Fruit fly (Drosophila melanogaster) whole organism, embryonic: ENCODE results near the gene CG9300.

Experiments
- Ada2b ChIP-seq: fragments of 200-800 bp; sonication (Bioruptor generic); IDR thresholded peaks from 2 replicates; pipeline ENCODE4 v1.3.6; 2022; ENCODE audit warnings: missing biosample characterization, missing genetic modification characterization
- CG1024 ChIP-seq: fragments of 200-800 bp; sonication (Bioruptor generic); IDR thresholded peaks from 2 replicates; pipeline ENCODE4 v1.3.6; 2022; ENCODE audit warnings: missing biosample characterization, missing genetic modification characterization
- CG10462 ChIP-seq: fragments of 200-800 bp; sonication (Bioruptor generic); optimal IDR thresholded peaks from 2 replicates; lab custom pipeline; 2016; ENCODE audit warnings: missing biosample characterization, missing genetic modification characterization
- CG11504 ChIP-seq: fragments of 200-800 bp; sonication (Bioruptor generic); optimal IDR thresholded peaks from 3 replicates; lab custom pipeline; 2019; ENCODE audit warnings: missing biosample characterization, mild to moderate bottlenecking, missing genetic modification characterization, moderate library complexity
- CG11723 ChIP-seq: fragments of 200-800 bp; sonication (Bioruptor generic); optimal IDR thresholded peaks from 2 replicates; lab custom pipeline; 2017; ENCODE audit warnings: missing biosample characterization, mild to moderate bottlenecking, missing genetic modification characterization
- CG12104 ChIP-seq: fragments of 200-800 bp; sonication (Bioruptor generic); optimal IDR thresholded peaks from 3 replicates; lab custom pipeline; 2016; ENCODE audit warnings: missing biosample characterization, missing genetic modification characterization
- CG1529 ChIP-seq: fragments of 200-800 bp; sonication (Bioruptor generic); optimal IDR thresholded peaks from 3 replicates; lab custom pipeline; 2018; ENCODE audit warnings: missing biosample characterization, missing genetic modification characterization
- CG32532 ChIP-seq: fragments of 200-800 bp; sonication (Bioruptor generic); IDR thresholded peaks from 2 replicates; pipeline ENCODE4 v1.3.6; 2022; ENCODE audit warnings: missing biosample characterization, missing genetic modification characterization
- CG4424 ChIP-seq: fragments of 200-800 bp; sonication (Bioruptor generic); optimal IDR thresholded peaks from 3 replicates; lab custom pipeline; 2016; ENCODE audit warnings: missing biosample characterization, missing genetic modification characterization
- CG6254 ChIP-seq: fragments of 200-800 bp; sonication (Bioruptor generic); optimal IDR thresholded peaks from 3 replicates; lab custom pipeline; 2017; ENCODE audit warnings: mild to moderate bottlenecking, missing biosample characterization, missing genetic modification reagents, missing genetic modification characterization
- CG6854 ChIP-seq: fragments of 200-800 bp; sonication (Bioruptor generic); optimal IDR thresholded peaks from 3 replicates; lab custom pipeline; 2017; ENCODE audit warnings: missing biosample characterization, mild to moderate bottlenecking, missing genetic modification characterization
- CG7372 ChIP-seq: fragments of 200-800 bp; sonication (Bioruptor generic); IDR thresholded peaks from 2 replicates; pipeline ENCODE4 v1.3.6; 2022; ENCODE audit warnings: missing biosample characterization, missing genetic modification characterization
- CG7556 ChIP-seq: fragments of 200-800 bp; sonication (Bioruptor generic); optimal IDR thresholded peaks from 2 replicates; lab custom pipeline; 2017; ENCODE audit warnings: missing biosample characterization, mild to moderate bottlenecking, missing genetic modification characterization
- CG7839 ChIP-seq: fragments of 200-800 bp; sonication (Bioruptor generic); optimal IDR thresholded peaks from 3 replicates; lab custom pipeline; 2018; ENCODE audit warnings: missing biosample characterization, mild to moderate bottlenecking, missing genetic modification characterization, moderate library complexity
- CG8089 ChIP-seq: fragments of 200-800 bp; sonication (Bioruptor generic); optimal IDR thresholded peaks from 3 replicates; lab custom pipeline; 2016; ENCODE audit warnings: missing biosample characterization, missing genetic modification characterization
- CG8290 ChIP-seq, 3 experiments: fragments of 200-800 bp; sonication (Bioruptor generic); optimal IDR thresholded peaks; 2 replicates each; lab custom pipeline; 2016 to 2019; ENCODE audit warnings: missing biosample characterization in 3 of 3, missing genetic modification characterization in 3 of 3, mild to moderate bottlenecking in 2 of 3, moderate library complexity in 1 of 3
- CG8765 ChIP-seq: fragments of 200-800 bp; sonication (Bioruptor generic); IDR thresholded peaks from 2 replicates; pipeline ENCODE4 v1.3.6; 2022; ENCODE audit warnings: missing biosample characterization, missing genetic modification characterization
- CG8924 ChIP-seq: fragments of 200-800 bp; optimal IDR thresholded peaks from 3 replicates; lab custom pipeline; 2019; ENCODE audit warnings: missing biosample characterization, mild to moderate bottlenecking, missing genetic modification characterization, moderate library complexity
- Chrac-16 ChIP-seq: fragments of 200-800 bp; sonication (Bioruptor generic); optimal IDR thresholded peaks from 3 replicates; lab custom pipeline; 2016; ENCODE audit warnings: missing biosample characterization, missing genetic modification characterization
- Dbx ChIP-seq: fragments of 200-800 bp; sonication (Bioruptor generic); IDR thresholded peaks from 3 replicates; pipeline ENCODE4 v1.3.6; 2022; ENCODE audit warnings: missing biosample characterization, missing genetic modification characterization
- Hand ChIP-seq: fragments of 200-800 bp; sonication (Bioruptor generic); optimal IDR thresholded peaks from 2 replicates; lab custom pipeline; 2017; ENCODE audit warnings: mild to moderate bottlenecking, missing biosample characterization, missing genetic modification reagents, missing genetic modification characterization
- Hey ChIP-seq: fragments of 200-800 bp; sonication (Bioruptor generic); optimal IDR thresholded peaks from 3 replicates; lab custom pipeline; 2018; ENCODE audit warnings: missing biosample characterization, mild to moderate bottlenecking, missing genetic modification characterization
- Hmr ChIP-seq: fragments of 200-800 bp; sonication (Bioruptor generic); optimal IDR thresholded peaks from 3 replicates; lab custom pipeline; 2017; ENCODE audit warnings: mild to moderate bottlenecking, missing biosample characterization, missing genetic modification reagents, missing genetic modification characterization
- MBD-R2 ChIP-seq: fragments of 200-800 bp; sonication (Bioruptor generic); IDR thresholded peaks from 2 replicates; pipeline ENCODE4 v1.3.6; 2022; ENCODE audit warnings: missing biosample characterization, missing genetic modification characterization
- MESR4 ChIP-seq: fragments of 200-800 bp; sonication (Bioruptor generic); optimal IDR thresholded peaks from 2 replicates; lab custom pipeline; 2018; ENCODE audit warnings: missing biosample characterization, mild to moderate bottlenecking, missing genetic modification characterization, moderate library complexity
- PHDP ChIP-seq: fragments of 200-800 bp; sonication (Bioruptor generic); optimal IDR thresholded peaks from 3 replicates; lab custom pipeline; 2018; ENCODE audit warnings: missing biosample characterization, mild to moderate bottlenecking, missing genetic modification characterization, moderate library complexity
- Xbp1 ChIP-seq: fragments of 200-800 bp; sonication (Bioruptor generic); optimal IDR thresholded peaks from 3 replicates; lab custom pipeline; 2016; ENCODE audit warnings: missing biosample characterization, mild to moderate bottlenecking, missing genetic modification characterization
- aop ChIP-seq: fragments of 200-800 bp; sonication (Bioruptor generic); IDR thresholded peaks from 2 replicates; pipeline ENCODE4 v1.3.6; 2022; ENCODE audit warnings: missing biosample characterization, missing genetic modification characterization
- bbx ChIP-seq: fragments of 200-800 bp; sonication (Bioruptor generic); IDR thresholded peaks from 2 replicates; pipeline ENCODE4 v1.3.6; 2022; ENCODE audit warnings: missing biosample characterization, missing genetic modification characterization; ENCODE audit not compliant: partially characterized antibody
- dmrt11E ChIP-seq: fragments of 200-800 bp; sonication (Bioruptor generic); optimal IDR thresholded peaks from 3 replicates; lab custom pipeline; 2018; ENCODE audit warnings: missing biosample characterization, mild to moderate bottlenecking, missing genetic modification characterization, moderate library complexity
- fd64A ChIP-seq: fragments of 200-800 bp; sonication (Bioruptor generic); optimal IDR thresholded peaks from 3 replicates; lab custom pipeline; 2018; ENCODE audit warnings: missing biosample characterization, mild to moderate bottlenecking, missing genetic modification characterization
- fd96Cb ChIP-seq: fragments of 200-800 bp; sonication (Bioruptor generic); optimal IDR thresholded peaks from 2 replicates; lab custom pipeline; 2018; ENCODE audit warnings: missing biosample characterization, mild to moderate bottlenecking, missing genetic modification characterization, moderate library complexity
- grn ChIP-seq: fragments of 200-800 bp; sonication (Bioruptor generic); optimal IDR thresholded peaks from 3 replicates; lab custom pipeline; 2017; ENCODE audit warnings: missing biosample characterization, missing genetic modification characterization
- gsb ChIP-seq: fragments of 200-800 bp; sonication (Bioruptor generic); IDR thresholded peaks from 2 replicates; pipeline ENCODE4 v1.3.6; 2022; ENCODE audit warnings: missing biosample characterization, missing genetic modification characterization
- gsb-n ChIP-seq: fragments of 200-800 bp; sonication (Bioruptor generic); optimal IDR thresholded peaks from 3 replicates; lab custom pipeline; 2018; ENCODE audit warnings: missing biosample characterization, mild to moderate bottlenecking, missing genetic modification characterization
- gt ChIP-seq: fragments of 200-800 bp; sonication (Bioruptor generic); IDR thresholded peaks from 2 replicates; pipeline ENCODE4 v1.3.6; 2022; ENCODE audit warnings: missing biosample characterization, missing genetic modification characterization
- hth ChIP-seq: fragments of >200 bp; optimal IDR thresholded peaks from 2 replicates; lab custom pipeline; 2017; ENCODE audit warnings: inconsistent platforms
- insv ChIP-seq, 2 experiments: fragments of 200-800 bp; sonication (Bioruptor generic); optimal IDR thresholded peaks; 3 replicates each; lab custom pipeline; 2016 to 2018; ENCODE audit warnings: missing biosample characterization in 2 of 2, missing genetic modification characterization in 2 of 2
- klu ChIP-seq: fragments of 200-800 bp; sonication (Bioruptor generic); IDR thresholded peaks from 2 replicates; pipeline ENCODE4 v1.3.6; 2022; ENCODE audit warnings: missing biosample characterization, missing genetic modification characterization
- kni ChIP-seq: fragments of 200-800 bp; sonication (Bioruptor generic); optimal IDR thresholded peaks from 3 replicates; lab custom pipeline; 2017; ENCODE audit warnings: mild to moderate bottlenecking, missing biosample characterization, missing genetic modification reagents, missing genetic modification characterization
- luna ChIP-seq: fragments of 200-800 bp; sonication (Bioruptor generic); optimal IDR thresholded peaks from 2 replicates; lab custom pipeline; 2016; ENCODE audit warnings: missing biosample characterization, missing genetic modification characterization
- maf-S ChIP-seq: fragments of 200-800 bp; sonication (Bioruptor generic); optimal IDR thresholded peaks from 2 replicates; lab custom pipeline; 2016; ENCODE audit warnings: missing biosample characterization, missing genetic modification characterization
- onecut ChIP-seq: fragments of 200-800 bp; sonication (Bioruptor generic); IDR thresholded peaks from 2 replicates; pipeline ENCODE4 v1.3.6; 2022; ENCODE audit warnings: missing biosample characterization, missing genetic modification characterization
- pan ChIP-seq, 4 experiments: fragments of >200 bp in 3 of 4; fragments of 200-800 bp in 1 of 4; sonication (Bioruptor generic) in 1 of 4; optimal IDR thresholded peaks in 3 of 4; IDR thresholded peaks in 1 of 4; 2 replicates each; pipeline versions ENCODE4 v1.3.6 to Lab custom; 2017 to 2022; ENCODE audit warnings: missing biosample characterization in 2 of 4, missing genetic modification characterization in 2 of 4, mixed read lengths in 1 of 4
- pnt ChIP-seq: fragments of 200-800 bp; sonication (Bioruptor generic); optimal IDR thresholded peaks from 3 replicates; lab custom pipeline; 2016; ENCODE audit warnings: missing biosample characterization, missing genetic modification characterization
- ro ChIP-seq: fragments of 200-800 bp; sonication (Bioruptor generic); IDR thresholded peaks from 2 replicates; pipeline ENCODE4 v1.3.6; 2022; ENCODE audit warnings: missing biosample characterization, missing genetic modification characterization
- sens-2 ChIP-seq: fragments of 200-800 bp; sonication (Bioruptor generic); IDR thresholded peaks from 2 replicates; pipeline ENCODE4 v1.3.6; 2022; ENCODE audit warnings: missing biosample characterization, missing genetic modification characterization
- sna ChIP-seq: fragments of 200-800 bp; sonication (Bioruptor generic); IDR thresholded peaks from 2 replicates; pipeline ENCODE4 v1.3.6; 2022; ENCODE audit warnings: missing biosample characterization, missing genetic modification characterization; ENCODE audit not compliant: partially characterized antibody
- ttk ChIP-seq: fragments of 200-800 bp; sonication (Bioruptor generic); IDR thresholded peaks from 2 replicates; pipeline ENCODE4 v2.1.2; 2022; ENCODE audit warnings: missing biosample characterization, missing genetic modification characterization
- vfl ChIP-seq: fragments of 200-800 bp; sonication (Bioruptor generic); optimal IDR thresholded peaks from 2 replicates; lab custom pipeline; 2016; ENCODE audit warnings: missing biosample characterization, missing genetic modification characterization
- zf30C ChIP-seq: fragments of 200-800 bp; sonication (Bioruptor generic); optimal IDR thresholded peaks from 3 replicates; lab custom pipeline; 2018; ENCODE audit warnings: missing biosample characterization, mild to moderate bottlenecking, missing genetic modification characterization

CG9300 gene

dm6 chr3L:19585979-19586378 lies 33.8 kb downstream of the CG9300 start, which contains the start of the genes CG9231 and CG9330 (continued):
- TF ChIP-seq Ada2b (0 out of 2 replicates have a peak, but pooled peaks have one; percentile 9), vfl (GFP tag; lab: Kevin White, UChicago) (no peak), gsb-n (tag; lab: Kevin White, UChicago) (peak; percentile 40), CG7372 (GFP tag; lab: Robert Waterston, UW) (no peak), bbx (GFP tag; lab: Robert Waterston, UW) (no peak), sens-2 (GFP tag; lab: Robert Waterston, UW) (no peak), CG11504 (tag; lab: Kevin White, UChicago) (peak; percentile 50), PHDP (tag; lab: Kevin White, UChicago) (peak; percentile 9), CG1529 (GFP tag; lab: Kevin White, UChicago) (no peak), Hmr (GFP tag; lab: Kevin White, UChicago) (peak; percentile 18), pnt (no peak), MESR4 (peak; percentile 45), Dbx (GFP tag; lab: Robert Waterston, UW) (no peak), fd96Cb (tag; lab: Kevin White, UChicago) (no peak), CG12104 (GFP tag; lab: Kevin White, UChicago) (no peak), CG8089 (GFP tag; lab: Kevin White, UChicago) (no peak), sna (GFP tag; lab: Robert Waterston, UW) (no peak), pan (optimal IDR thresholded peaks at IDR 0.05; lab: Kevin White, UChicago) (no peak), pan (GFP tag; optimal IDR thresholded peaks at IDR 0.05 in 1 of 2, IDR thresholded peaks at IDR 0.05 in 1 of 2) (peak in 1 of 2 experiments; percentile 60), Hey (no peak), hth (lab: Kevin White, UChicago) (no peak), CG32532 (GFP tag; lab: Robert Waterston, UW) (no peak), ro (GFP tag; lab: Robert Waterston, UW) (no peak), zf30C (GFP tag; lab: Kevin White, UChicago) (no peak), CG11723 (GFP tag; lab: Kevin White, UChicago) (no peak), maf-S (GFP tag; lab: Kevin White, UChicago) (peak; percentile 3), aop (GFP tag; lab: Robert Waterston, UW) (no peak), CG10462 (GFP tag; lab: Kevin White, UChicago) (no peak), MBD-R2 (peak; percentile 60), fd64A (GFP tag; lab: Kevin White, UChicago) (no peak), dmrt11E (tag; lab: Kevin White, UChicago) (no peak), CG7556 (GFP tag; lab: Kevin White, UChicago) (no peak), Xbp1 (GFP tag; lab: Kevin White, UChicago) (peak; percentile 45), CG8924 (tag; lab: Kevin White, UChicago) (peak; percentile 3), CG7839 (peak; percentile 2), onecut (GFP tag; lab: Robert Waterston, UW) (peak; percentile 37; the same call in 1 of the 2 replicates), gsb (GFP tag; lab: Robert Waterston, UW) (no peak), CG4424 (GFP tag; lab: Kevin White, UChicago) (no peak), Chrac-16 (no peak), gt (GFP tag; lab: Robert Waterston, UW) (no peak), Hand (GFP tag; lab: Kevin White, UChicago) (no peak), CG6854 (GFP tag; lab: Kevin White, UChicago) (no peak), CG8290 (GFP tag; optimal IDR thresholded peaks at IDR 0.05; lab: Kevin White, UChicago) (peak; percentile 33), CG8290 (tag; optimal IDR thresholded peaks at IDR 0.05; lab: Kevin White, UChicago) (no peak), luna (no peak), kni (GFP tag; lab: Kevin White, UChicago) (peak; percentile 38), klu (GFP tag; lab: Robert Waterston, UW) (no peak), CG8765 (GFP tag; lab: Robert Waterston, UW) (no peak), insv (GFP tag; optimal IDR thresholded peaks at IDR 0.05; lab: Kevin White, UChicago) (peak in 1 of 2 experiments; percentile 46), grn (GFP tag; lab: Kevin White, UChicago) (no peak), ttk (GFP tag; lab: Robert Waterston, UW) (no peak), CG1024 (GFP tag; lab: Robert Waterston, UW) (no peak), CG6254 (GFP tag; lab: Kevin White, UChicago) (peak; percentile 12)
